Fruit fly (Drosophila melanogaster) whole organism, pupa: ENCODE measurements around the gene CanB.

Experiments
- CG10348 ChIP-seq: fragments of 200-800 bp; sonication (Bioruptor generic); IDR thresholded peaks from 2 replicates; pipeline ENCODE4 v1.3.6; 2022; ENCODE audit warnings: missing biosample characterization, missing genetic modification characterization
- CG15710 ChIP-seq: fragments of 200-800 bp; sonication (Bioruptor generic); optimal IDR thresholded peaks from 2 replicates; lab custom pipeline; 2018; ENCODE audit warnings: missing biosample characterization, mild to moderate bottlenecking, missing genetic modification characterization, moderate library complexity
- CG4496 ChIP-seq: fragments of 200-800 bp; sonication (Bioruptor generic); IDR thresholded peaks from 3 replicates; pipeline ENCODE4 v1.3.6; 2022; ENCODE audit warnings: missing biosample characterization, missing genetic modification characterization
- CG9948 ChIP-seq: fragments of 200-800 bp; sonication (Bioruptor generic); optimal IDR thresholded peaks from 2 replicates; lab custom pipeline; 2018; ENCODE audit warnings: missing biosample characterization, mild to moderate bottlenecking, missing genetic modification characterization, moderate library complexity
- EcR ChIP-seq: fragments of 200-800 bp; sonication (Bioruptor generic); optimal IDR thresholded peaks from 3 replicates; lab custom pipeline; 2019; ENCODE audit warnings: missing biosample characterization, missing genetic modification characterization, mild to moderate bottlenecking, moderate library complexity, missing genetic modification reagents

- TF ChIP-seq CG4496 (GFP tag; lab: Robert Waterston, UW) (no peak), CG10348 (GFP tag; lab: Robert Waterston, UW) (no peak), CG9948 (tag; lab: Kevin White, UChicago) (no peak), EcR (GFP tag; lab: Kevin White, UChicago) (no peak), CG15710 (tag; lab: Kevin White, UChicago) (no peak)
These were observed 23.3 kb upstream of the CanB start, which contains the start of the genes Cdk7 and snf for dm6 chrX:5308963-5309362.
